Worm (Caenorhabditis elegans) whole organism, L2 larva: ENCODE data around the gene sdz-10.
A peak's percentile ranks its signal among the peaks of the same experiment; 100 is the strongest.

Source experiments
- C34F6.9 ChIP-seq: fragments of 150-350 bp; optimal IDR thresholded peaks from 2 replicates; lab custom pipeline; 2014; ENCODE audit warnings: missing biosample characterization, missing genetic modification characterization
- F13H6.1 ChIP-seq: sonication (generic microtip); optimal IDR thresholded peaks from 2 replicates; lab custom pipeline; 2016; ENCODE audit warnings: missing genetic modification characterization, missing compliant biosample characterization
- R02D3.7 ChIP-seq: fragments of 150-350 bp; optimal IDR thresholded peaks from 2 replicates; lab custom pipeline; 2014; ENCODE audit warnings: missing biosample characterization, missing genetic modification characterization
- Y55F3AM.14 ChIP-seq: fragments of 200-800 bp; sonication (Bioruptor generic); optimal IDR thresholded peaks from 2 replicates; lab custom pipeline; 2018; ENCODE audit warnings: mild to moderate bottlenecking, missing genetic modification characterization, missing compliant biosample characterization
- ZK546.5 ChIP-seq: sonication (generic microtip); optimal IDR thresholded peaks from 2 replicates; lab custom pipeline; 2017; ENCODE audit warnings: missing biosample characterization, missing genetic modification characterization
- alr-1 ChIP-seq: fragments of 150-350 bp; optimal IDR thresholded peaks from 2 replicates; lab custom pipeline; 2014; ENCODE audit warnings: missing biosample characterization, missing genetic modification characterization
- aly-2 ChIP-seq: fragments of 150-350 bp; optimal IDR thresholded peaks from 2 replicates; lab custom pipeline; 2014; ENCODE audit warnings: missing biosample characterization, missing genetic modification characterization
- ama-1 ChIP-seq: fragments of 150-350 bp; optimal IDR thresholded peaks from 2 replicates; lab custom pipeline; 2018; ENCODE audit warnings: inconsistent platforms
- blmp-1 ChIP-seq: sonication (generic microtip); optimal IDR thresholded peaks from 2 replicates; lab custom pipeline; 2017; ENCODE audit warnings: missing genetic modification characterization, mild to moderate bottlenecking, missing compliant biosample characterization, antibody characterized with exemption, moderate library complexity; ENCODE audit not compliant: insufficient read depth
- ceh-16 ChIP-seq: fragments of 150-350 bp; optimal IDR thresholded peaks from 2 replicates; lab custom pipeline; 2014; ENCODE audit warnings: missing biosample characterization, missing genetic modification characterization
- ceh-82 ChIP-seq: fragments of 150-350 bp; optimal IDR thresholded peaks from 2 replicates; lab custom pipeline; 2014; ENCODE audit warnings: missing biosample characterization, missing genetic modification characterization
- crh-2 ChIP-seq: sonication (generic microtip); optimal IDR thresholded peaks from 2 replicates; lab custom pipeline; 2017; ENCODE audit warnings: missing biosample characterization, missing genetic modification characterization
- dmd-4 ChIP-seq: sonication (generic microtip); optimal IDR thresholded peaks from 2 replicates; lab custom pipeline; 2017; ENCODE audit warnings: missing biosample characterization, missing genetic modification characterization
- egl-27 ChIP-seq: sonication (generic microtip); optimal IDR thresholded peaks from 3 replicates; lab custom pipeline; 2017; ENCODE audit warnings: missing biosample characterization, missing genetic modification reagents, missing genetic modification characterization
- elt-1 ChIP-seq: fragments of 150-350 bp; optimal IDR thresholded peaks from 2 replicates; lab custom pipeline; 2014; ENCODE audit warnings: missing biosample characterization, missing genetic modification characterization
- elt-3 ChIP-seq: sonication (generic microtip); optimal IDR thresholded peaks from 2 replicates; lab custom pipeline; 2017; ENCODE audit warnings: missing biosample characterization, missing genetic modification characterization
- fos-1 ChIP-seq: fragments of 150-350 bp; optimal IDR thresholded peaks from 2 replicates; lab custom pipeline; 2014; ENCODE audit warnings: missing biosample characterization, missing genetic modification characterization
- gmeb-1 ChIP-seq: fragments of 150-350 bp; optimal IDR thresholded peaks from 2 replicates; lab custom pipeline; 2014; ENCODE audit warnings: missing biosample characterization, missing genetic modification characterization
- lin-11 ChIP-seq: fragments of 150-350 bp; sonication (generic microtip); optimal IDR thresholded peaks from 2 replicates; lab custom pipeline; 2014; ENCODE audit warnings: missing biosample characterization, missing genetic modification characterization, inconsistent platforms, mixed read lengths
- lin-13 ChIP-seq: fragments of 150-350 bp; optimal IDR thresholded peaks from 2 replicates; lab custom pipeline; 2014; ENCODE audit warnings: missing biosample characterization, missing genetic modification reagents, missing genetic modification characterization
- lin-39 ChIP-seq: fragments of 150-350 bp; optimal IDR thresholded peaks from 2 replicates; lab custom pipeline; 2014; ENCODE audit warnings: missing biosample characterization, missing genetic modification reagents, missing genetic modification characterization
- lsy-2 ChIP-seq, 2 experiments: fragments of 150-350 bp in 1 of 2; sonication (generic microtip) in 1 of 2; optimal IDR thresholded peaks; 2 replicates each; lab custom pipeline; 2014 to 2017; ENCODE audit warnings: missing biosample characterization in 2 of 2, missing genetic modification characterization in 2 of 2
- mab-5 ChIP-seq: fragments of 150-350 bp; optimal IDR thresholded peaks from 2 replicates; lab custom pipeline; 2014; ENCODE audit warnings: missing biosample characterization, missing genetic modification characterization
- mbf-1 ChIP-seq: sonication (generic microtip); optimal IDR thresholded peaks from 2 replicates; lab custom pipeline; 2017; ENCODE audit warnings: missing biosample characterization, missing genetic modification characterization
- mdl-1 ChIP-seq, 2 experiments: fragments of 150-350 bp in 1 of 2; sonication (generic microtip) in 1 of 2; optimal IDR thresholded peaks; 2 replicates each; lab custom pipeline; 2017; ENCODE audit warnings: missing biosample characterization in 2 of 2, missing genetic modification characterization in 2 of 2
- nhr-10 ChIP-seq: sonication (generic microtip); optimal IDR thresholded peaks from 2 replicates; lab custom pipeline; 2017; ENCODE audit warnings: missing biosample characterization, missing genetic modification characterization
- nhr-11 ChIP-seq: fragments of 150-350 bp; optimal IDR thresholded peaks from 2 replicates; lab custom pipeline; 2014; ENCODE audit warnings: missing biosample characterization, missing genetic modification characterization
- nhr-12 ChIP-seq: fragments of 150-350 bp; optimal IDR thresholded peaks from 2 replicates; lab custom pipeline; 2014; ENCODE audit warnings: missing biosample characterization, missing genetic modification characterization
- nhr-129 ChIP-seq: fragments of 150-350 bp; optimal IDR thresholded peaks from 2 replicates; lab custom pipeline; 2014; ENCODE audit warnings: missing biosample characterization, missing genetic modification characterization
- nhr-21 ChIP-seq: fragments of 150-350 bp; optimal IDR thresholded peaks from 2 replicates; lab custom pipeline; 2014; ENCODE audit warnings: missing biosample characterization, missing genetic modification characterization
- nhr-23 ChIP-seq: fragments of 150-350 bp; optimal IDR thresholded peaks from 2 replicates; lab custom pipeline; 2014; ENCODE audit warnings: missing biosample characterization, missing genetic modification reagents, missing genetic modification characterization
- nhr-237 ChIP-seq: fragments of 150-350 bp; optimal IDR thresholded peaks from 2 replicates; lab custom pipeline; 2014; ENCODE audit warnings: missing biosample characterization, missing genetic modification characterization
- nhr-25 ChIP-seq: fragments of 150-350 bp; sonication (generic microtip); optimal IDR thresholded peaks from 3 replicates; lab custom pipeline; 2014; ENCODE audit warnings: missing biosample characterization, missing genetic modification characterization
- nhr-6 ChIP-seq: fragments of 150-350 bp; optimal IDR thresholded peaks from 2 replicates; lab custom pipeline; 2014; ENCODE audit warnings: missing biosample characterization, missing genetic modification characterization
- nhr-77 ChIP-seq: fragments of 150-350 bp; optimal IDR thresholded peaks from 2 replicates; lab custom pipeline; 2014; ENCODE audit warnings: missing biosample characterization, missing genetic modification characterization
- peb-1 ChIP-seq: fragments of 150-350 bp; optimal IDR thresholded peaks from 2 replicates; lab custom pipeline; 2014; ENCODE audit warnings: missing biosample characterization, missing genetic modification characterization
- sem-4 ChIP-seq: fragments of 150-350 bp; optimal IDR thresholded peaks from 2 replicates; lab custom pipeline; 2014; ENCODE audit warnings: missing biosample characterization, missing genetic modification reagents, missing genetic modification characterization
- skn-1 ChIP-seq: sonication (generic microtip); optimal IDR thresholded peaks from 2 replicates; lab custom pipeline; 2017; ENCODE audit warnings: missing biosample characterization, missing genetic modification characterization
- sma-3 ChIP-seq: sonication (generic microtip); optimal IDR thresholded peaks from 2 replicates; lab custom pipeline; 2016; ENCODE audit warnings: missing genetic modification reagents, missing genetic modification characterization, missing compliant biosample characterization
- sma-9 ChIP-seq, 2 experiments: fragments of 150-350 bp in 1 of 2; sonication (generic microtip) in 1 of 2; optimal IDR thresholded peaks; 2 replicates each; lab custom pipeline; 2014 to 2016; ENCODE audit warnings: missing genetic modification characterization in 2 of 2, mild to moderate bottlenecking in 1 of 2, missing biosample characterization in 1 of 2, missing compliant biosample characterization in 1 of 2, missing genetic modification reagents in 1 of 2, moderate library complexity in 1 of 2
- snpc-4 ChIP-seq: fragments of 150-350 bp; optimal IDR thresholded peaks from 2 replicates; lab custom pipeline; 2014; ENCODE audit warnings: missing biosample characterization, missing genetic modification characterization
- unc-39 ChIP-seq: fragments of 150-350 bp; optimal IDR thresholded peaks from 2 replicates; lab custom pipeline; 2014; ENCODE audit warnings: missing biosample characterization, missing genetic modification characterization
- unc-55 ChIP-seq: fragments of 150-350 bp; sonication (generic microtip); optimal IDR thresholded peaks from 3 replicates; lab custom pipeline; 2014; ENCODE audit warnings: missing biosample characterization, missing genetic modification reagents, missing genetic modification characterization
- unc-62 ChIP-seq: fragments of 150-350 bp; optimal IDR thresholded peaks from 2 replicates; lab custom pipeline; 2014; ENCODE audit warnings: missing biosample characterization, missing genetic modification reagents, missing genetic modification characterization
- zag-1 ChIP-seq: fragments of 150-350 bp; optimal IDR thresholded peaks from 2 replicates; lab custom pipeline; 2014; ENCODE audit warnings: missing biosample characterization, missing genetic modification characterization
- ztf-1 ChIP-seq: fragments of 200-800 bp; sonication (Bioruptor generic); conservative IDR thresholded peaks from 2 replicates; pipeline ENCODE4 v1.3.6; 2022; ENCODE audit warnings: missing genetic modification characterization, missing compliant biosample characterization
- ztf-11 ChIP-seq: sonication (generic microtip); optimal IDR thresholded peaks from 2 replicates; lab custom pipeline; 2017; ENCODE audit warnings: missing biosample characterization, missing genetic modification characterization
- ztf-4 ChIP-seq: fragments of 150-350 bp; optimal IDR thresholded peaks from 2 replicates; lab custom pipeline; 2014; ENCODE audit warnings: missing biosample characterization, missing genetic modification characterization

Gene sdz-10

DNA sequence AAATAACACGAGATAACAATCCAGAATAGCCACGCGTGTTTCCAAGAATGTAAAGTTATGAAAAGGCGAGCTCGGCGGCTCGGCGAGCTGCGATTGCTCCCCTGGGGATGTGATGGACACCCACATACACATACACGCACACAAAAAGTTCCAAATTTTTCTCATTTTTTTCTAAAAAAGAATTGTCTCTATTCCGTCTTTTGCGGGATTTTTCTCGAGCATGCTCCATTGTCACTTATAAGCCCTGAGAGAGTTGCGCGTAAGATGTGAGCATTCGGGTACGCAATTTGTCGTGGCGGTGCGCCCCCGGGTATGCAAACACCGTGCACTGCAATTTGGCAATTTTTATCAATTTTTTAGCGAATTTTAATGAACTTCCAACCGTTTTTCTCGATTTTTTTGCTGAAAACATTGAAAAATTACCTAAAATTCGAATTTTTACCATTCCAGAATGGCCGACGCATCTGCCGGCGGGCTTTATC is 15.0 kb upstream of the sdz-10 start, which contains the start of the genes F08D12.12 and srpa-72:
Gene F08D12.12, minus strand, starts transcription at position 51 of the 482 bp plus-strand sequence.
Gene srpa-72, plus strand, starts transcription at position 451 of the 482 bp plus-strand sequence.
- no peak for TF ChIP-seq peb-1 (tag; lab: Kevin White, UChicago)
- TF ChIP-seq nhr-237 (tag; lab: Kevin White, UChicago) = no peak
- no peak for TF ChIP-seq nhr-23
- no peak for TF ChIP-seq dmd-4 (tag; lab: Kevin White, UChicago)
- TF ChIP-seq nhr-11 (tag; lab: Kevin White, UChicago) = no peak
- no peak for TF ChIP-seq ZK546.5 (tag; lab: Kevin White, UChicago)
- TF ChIP-seq nhr-10 (tag; lab: Kevin White, UChicago) = no peak
- TF ChIP-seq C34F6.9 (tag; lab: Kevin White, UChicago) = peak; percentile 33
- TF ChIP-seq nhr-77 (tag; lab: Kevin White, UChicago) = no peak
- peak in 1 of 2 experiments; percentile 39 for TF ChIP-seq mdl-1 (tag; optimal IDR thresholded peaks at IDR 0.05; lab: Kevin White, UChicago)
- TF ChIP-seq ama-1 (lab: Kevin White, UChicago) = no peak
- no peak for TF ChIP-seq egl-27 (tag; lab: Kevin White, UChicago)
- TF ChIP-seq nhr-129 (tag; lab: Kevin White, UChicago) = peak; percentile 41
- no peak for TF ChIP-seq nhr-6 (tag; lab: Kevin White, UChicago)
- TF ChIP-seq ztf-4 (tag; lab: Kevin White, UChicago) = no peak
- no peak for TF ChIP-seq lin-13 (GFP tag; lab: Kevin White, UChicago)
- TF ChIP-seq Y55F3AM.14 = no peak
- TF ChIP-seq unc-62 (GFP tag; lab: Kevin White, UChicago) = no peak
- no peak for TF ChIP-seq ceh-16
- no peak for TF ChIP-seq nhr-12 (tag; lab: Kevin White, UChicago)
- TF ChIP-seq zag-1 (tag; lab: Kevin White, UChicago) = no peak
- TF ChIP-seq alr-1 (tag; lab: Kevin White, UChicago) = no peak
- TF ChIP-seq gmeb-1 = no peak
- no peak for TF ChIP-seq elt-3
- TF ChIP-seq sma-9 (GFP tag; optimal IDR thresholded peaks at IDR 0.05; lab: Kevin White, UChicago) = no peak
- no peak for TF ChIP-seq sma-9 (tag; optimal IDR thresholded peaks at IDR 0.05; lab: Kevin White, UChicago)
- no peak for TF ChIP-seq sem-4 (tag; lab: Kevin White, UChicago)
- no peak for TF ChIP-seq ztf-1 (GFP tag; lab: Robert Waterston, UW)
- no peak for TF ChIP-seq ztf-11 (tag; lab: Kevin White, UChicago)
- TF ChIP-seq lin-11 (tag; lab: Kevin White, UChicago) = peak; percentile 0
- TF ChIP-seq ceh-82 (tag; lab: Kevin White, UChicago) = no peak
- no peak for TF ChIP-seq nhr-25
- no peak for TF ChIP-seq crh-2
- TF ChIP-seq nhr-21 = no peak
- peak; percentile 29 for TF ChIP-seq sma-3 (GFP tag; lab: Kevin White, UChicago)
- no peak for TF ChIP-seq snpc-4 (tag; lab: Kevin White, UChicago)
- no peak for TF ChIP-seq lin-39 (tag; lab: Kevin White, UChicago)
- no peak for TF ChIP-seq aly-2 (tag; lab: Kevin White, UChicago)
- no peak for TF ChIP-seq skn-1 (tag; lab: Kevin White, UChicago)
- no peak for TF ChIP-seq blmp-1 (tag; lab: Kevin White, UChicago)
- peak; percentile 57 for TF ChIP-seq unc-55 (GFP tag; lab: Kevin White, UChicago)
- TF ChIP-seq R02D3.7 = no peak
- no peak for TF ChIP-seq mbf-1 (tag; lab: Kevin White, UChicago)
- peak; percentile 24 to 60 for TF ChIP-seq lsy-2 (tag; optimal IDR thresholded peaks at IDR 0.05; lab: Kevin White, UChicago)
- TF ChIP-seq elt-1 (tag; lab: Kevin White, UChicago) = no peak
- TF ChIP-seq F13H6.1 = peak; percentile 24
- TF ChIP-seq mab-5 (tag; lab: Kevin White, UChicago) = peak; percentile 7
- no peak for TF ChIP-seq fos-1 (tag; lab: Kevin White, UChicago)
- no peak for TF ChIP-seq unc-39 (tag; lab: Kevin White, UChicago)
